Fruit fly (Drosophila melanogaster) whole organism, embryonic: ENCODE results near the gene ssh.

ENCODE experiments used
- B-H1 ChIP-seq: fragments of 200-800 bp; sonication (Bioruptor generic); IDR thresholded peaks from 3 replicates; pipeline ENCODE4 v1.3.6; 2022; ENCODE audit warnings: missing biosample characterization, missing genetic modification characterization
- CG10274 ChIP-seq: fragments of 200-800 bp; sonication (Bioruptor generic); optimal IDR thresholded peaks from 3 replicates; lab custom pipeline; 2017; ENCODE audit warnings: missing biosample characterization, mild to moderate bottlenecking, missing genetic modification characterization
- CG10543 ChIP-seq: fragments of 200-800 bp; sonication (Bioruptor generic); optimal IDR thresholded peaks from 3 replicates; lab custom pipeline; 2017; ENCODE audit warnings: missing biosample characterization, mild to moderate bottlenecking, missing genetic modification characterization, moderate library complexity
- CG12104 ChIP-seq: fragments of 200-800 bp; sonication (Bioruptor generic); optimal IDR thresholded peaks from 3 replicates; lab custom pipeline; 2016; ENCODE audit warnings: missing biosample characterization, missing genetic modification characterization
- CG17328 ChIP-seq: fragments of 200-800 bp; sonication (Bioruptor generic); IDR thresholded peaks from 2 replicates; pipeline ENCODE4 v1.3.6; 2022; ENCODE audit warnings: missing biosample characterization, missing genetic modification characterization
- CG18476 ChIP-seq: fragments of 200-800 bp; sonication (Bioruptor generic); optimal IDR thresholded peaks from 2 replicates; lab custom pipeline; 2016; ENCODE audit warnings: missing biosample characterization, mild to moderate bottlenecking, missing genetic modification characterization
- CG2875 ChIP-seq: fragments of 200-800 bp; sonication (Bioruptor generic); optimal IDR thresholded peaks from 2 replicates; lab custom pipeline; 2017; ENCODE audit warnings: missing biosample characterization, mild to moderate bottlenecking, missing genetic modification characterization, missing genetic modification reagents
- CG34224 ChIP-seq: fragments of 200-800 bp; sonication (Bioruptor generic); IDR thresholded peaks from 3 replicates; pipeline ENCODE4 v1.3.6; 2022; ENCODE audit warnings: missing biosample characterization, missing genetic modification characterization; ENCODE audit not compliant: partially characterized antibody
- CG4854 ChIP-seq: fragments of 200-800 bp; sonication (Bioruptor generic); optimal IDR thresholded peaks from 2 replicates; lab custom pipeline; 2016; ENCODE audit warnings: missing biosample characterization, missing genetic modification characterization, inconsistent platforms
- CG7786 ChIP-seq: fragments of 200-800 bp; sonication (Bioruptor generic); optimal IDR thresholded peaks from 2 replicates; lab custom pipeline; 2016; ENCODE audit warnings: missing biosample characterization, missing genetic modification characterization
- CG7928 ChIP-seq: fragments of 200-800 bp; sonication (Bioruptor generic); optimal IDR thresholded peaks from 2 replicates; lab custom pipeline; 2017; ENCODE audit warnings: missing biosample characterization, mild to moderate bottlenecking, missing genetic modification characterization
- CG7963 ChIP-seq: fragments of 200-800 bp; sonication (Bioruptor generic); IDR thresholded peaks from 3 replicates; pipeline ENCODE4 v1.3.6; 2022; ENCODE audit warnings: missing biosample characterization, missing genetic modification characterization; ENCODE audit not compliant: partially characterized antibody
- CG9797 ChIP-seq: fragments of 200-800 bp; sonication (Bioruptor generic); optimal IDR thresholded peaks from 3 replicates; lab custom pipeline; 2018; ENCODE audit warnings: missing biosample characterization, mild to moderate bottlenecking, missing genetic modification characterization
- CG9876 ChIP-seq: fragments of 200-800 bp; sonication (Bioruptor generic); optimal IDR thresholded peaks from 2 replicates; lab custom pipeline; 2016; ENCODE audit warnings: missing biosample characterization, missing genetic modification characterization
- CTCF ChIP-seq: fragments of 200-800 bp; sonication (Bioruptor generic); optimal IDR thresholded peaks from 2 replicates; lab custom pipeline; 2017; ENCODE audit warnings: missing biosample characterization, mild to moderate bottlenecking, missing genetic modification characterization, moderate library complexity
- D19B ChIP-seq: fragments of 200-800 bp; sonication (Bioruptor generic); optimal IDR thresholded peaks from 2 replicates; lab custom pipeline; 2017; ENCODE audit warnings: missing biosample characterization, mild to moderate bottlenecking, missing genetic modification characterization
- Dek ChIP-seq: fragments of 200-800 bp; sonication (Bioruptor generic); optimal IDR thresholded peaks from 3 replicates; lab custom pipeline; 2019; ENCODE audit warnings: missing biosample characterization, mild to moderate bottlenecking, missing genetic modification characterization, moderate library complexity
- H2.0 ChIP-seq: fragments of 200-800 bp; sonication (Bioruptor generic); IDR thresholded peaks from 2 replicates; pipeline ENCODE4 v1.3.6; 2022; ENCODE audit warnings: missing biosample characterization, missing genetic modification characterization
- Hmr ChIP-seq: fragments of 200-800 bp; sonication (Bioruptor generic); optimal IDR thresholded peaks from 3 replicates; lab custom pipeline; 2017; ENCODE audit warnings: mild to moderate bottlenecking, missing biosample characterization, missing genetic modification reagents, missing genetic modification characterization
- MBD-R2 ChIP-seq: fragments of 200-800 bp; sonication (Bioruptor generic); IDR thresholded peaks from 2 replicates; pipeline ENCODE4 v1.3.6; 2022; ENCODE audit warnings: missing biosample characterization, missing genetic modification characterization
- MESR4 ChIP-seq: fragments of 200-800 bp; sonication (Bioruptor generic); optimal IDR thresholded peaks from 2 replicates; lab custom pipeline; 2018; ENCODE audit warnings: missing biosample characterization, mild to moderate bottlenecking, missing genetic modification characterization, moderate library complexity
- Nf-YB ChIP-seq: fragments of 200-800 bp; sonication (Bioruptor generic); optimal IDR thresholded peaks from 3 replicates; lab custom pipeline; 2019; ENCODE audit warnings: missing biosample characterization, mild to moderate bottlenecking, missing genetic modification characterization, moderate library complexity
- PHDP ChIP-seq: fragments of 200-800 bp; sonication (Bioruptor generic); optimal IDR thresholded peaks from 3 replicates; lab custom pipeline; 2018; ENCODE audit warnings: missing biosample characterization, mild to moderate bottlenecking, missing genetic modification characterization, moderate library complexity
- Scr ChIP-seq: fragments of 200-800 bp; sonication (Bioruptor generic); IDR thresholded peaks from 2 replicates; pipeline ENCODE4 v1.3.6; 2022; ENCODE audit warnings: missing biosample characterization, missing genetic modification characterization; ENCODE audit not compliant: partially characterized antibody
- Side ChIP-seq: fragments of 200-800 bp; sonication (Bioruptor generic); optimal IDR thresholded peaks from 2 replicates; lab custom pipeline; 2016; ENCODE audit warnings: missing biosample characterization, missing genetic modification characterization
- Sox102F ChIP-seq: fragments of 200-800 bp; sonication (Bioruptor generic); optimal IDR thresholded peaks from 2 replicates; lab custom pipeline; 2018; ENCODE audit warnings: missing biosample characterization, mild to moderate bottlenecking, missing genetic modification characterization, moderate library complexity
- Sry-β ChIP-seq: fragments of 200-800 bp; sonication (Bioruptor generic); optimal IDR thresholded peaks from 2 replicates; lab custom pipeline; 2018; ENCODE audit warnings: missing biosample characterization, mild to moderate bottlenecking, missing genetic modification characterization, moderate library complexity
- Stat92E ChIP-seq, 3 experiments: fragments of >200 bp in 2 of 3; fragments of 200-800 bp in 1 of 3; sonication (Bioruptor generic) in 1 of 3; optimal IDR thresholded peaks; 2 replicates each; lab custom pipeline; 2017 to 2019; ENCODE audit warnings: missing biosample characterization in 3 of 3, missing genetic modification characterization in 3 of 3, mild to moderate bottlenecking in 1 of 3, moderate library complexity in 1 of 3
- ase ChIP-seq: fragments of 200-800 bp; sonication (Bioruptor generic); IDR thresholded peaks from 3 replicates; pipeline ENCODE4 v1.3.6; 2022; ENCODE audit warnings: missing biosample characterization, missing genetic modification characterization
- da ChIP-seq: fragments of 200-800 bp; sonication (Bioruptor generic); optimal IDR thresholded peaks from 2 replicates; lab custom pipeline; 2016; ENCODE audit warnings: missing biosample characterization, missing genetic modification characterization
- eve ChIP-seq, 2 experiments: fragments of >200 bp; optimal IDR thresholded peaks; 2 replicates each; lab custom pipeline; 2017; ENCODE audit warnings: missing biosample characterization in 2 of 2, missing genetic modification characterization in 2 of 2
- fd64A ChIP-seq: fragments of 200-800 bp; sonication (Bioruptor generic); optimal IDR thresholded peaks from 3 replicates; lab custom pipeline; 2018; ENCODE audit warnings: missing biosample characterization, mild to moderate bottlenecking, missing genetic modification characterization
- grau ChIP-seq: fragments of 200-800 bp; optimal IDR thresholded peaks from 3 replicates; lab custom pipeline; 2019; ENCODE audit warnings: missing biosample characterization, mild to moderate bottlenecking, missing genetic modification characterization, moderate library complexity
- her ChIP-seq: fragments of 200-800 bp; sonication (Bioruptor generic); optimal IDR thresholded peaks from 2 replicates; lab custom pipeline; 2016; ENCODE audit warnings: missing biosample characterization, missing genetic modification characterization
- inv ChIP-seq: fragments of 200-800 bp; sonication (Bioruptor generic); IDR thresholded peaks from 2 replicates; pipeline ENCODE4 v1.3.6; 2022; ENCODE audit warnings: missing biosample characterization, missing genetic modification characterization; ENCODE audit not compliant: partially characterized antibody
- lab ChIP-seq: fragments of 200-800 bp; sonication (Bioruptor generic); optimal IDR thresholded peaks from 3 replicates; lab custom pipeline; 2017; ENCODE audit warnings: missing biosample characterization, missing genetic modification characterization, mild to moderate bottlenecking, moderate library complexity, missing genetic modification reagents
- lbe ChIP-seq: fragments of 200-800 bp; sonication (Bioruptor generic); optimal IDR thresholded peaks from 2 replicates; lab custom pipeline; 2016; ENCODE audit warnings: missing biosample characterization, mild to moderate bottlenecking, missing genetic modification characterization
- nau ChIP-seq: fragments of 200-800 bp; sonication (Bioruptor generic); optimal IDR thresholded peaks from 3 replicates; lab custom pipeline; 2017; ENCODE audit warnings: missing biosample characterization, mild to moderate bottlenecking, missing genetic modification characterization, missing genetic modification reagents
- nom ChIP-seq: fragments of 200-800 bp; sonication (Bioruptor generic); optimal IDR thresholded peaks from 2 replicates; lab custom pipeline; 2017; ENCODE audit warnings: missing biosample characterization, missing genetic modification characterization, mild to moderate bottlenecking, moderate library complexity, missing genetic modification reagents
- org-1 ChIP-seq: fragments of 200-800 bp; sonication (Bioruptor generic); optimal IDR thresholded peaks from 2 replicates; lab custom pipeline; 2017; ENCODE audit warnings: missing biosample characterization, missing genetic modification characterization
- p53 ChIP-seq: fragments of 200-800 bp; sonication (Bioruptor generic); optimal IDR thresholded peaks from 2 replicates; lab custom pipeline; 2016; ENCODE audit warnings: missing biosample characterization, missing genetic modification characterization
- pan ChIP-seq, 4 experiments: fragments of >200 bp in 3 of 4; fragments of 200-800 bp in 1 of 4; sonication (Bioruptor generic) in 1 of 4; optimal IDR thresholded peaks in 3 of 4; IDR thresholded peaks in 1 of 4; 2 replicates each; pipeline versions ENCODE4 v1.3.6 to Lab custom; 2017 to 2022; ENCODE audit warnings: missing biosample characterization in 2 of 4, missing genetic modification characterization in 2 of 4, mixed read lengths in 1 of 4
- pum ChIP-seq: fragments of 200-800 bp; sonication (Bioruptor generic); optimal IDR thresholded peaks from 2 replicates; lab custom pipeline; 2016; ENCODE audit warnings: missing biosample characterization, missing genetic modification characterization
- stwl ChIP-seq: fragments of 200-800 bp; sonication (Bioruptor generic); optimal IDR thresholded peaks from 3 replicates; lab custom pipeline; 2018; ENCODE audit warnings: missing biosample characterization, mild to moderate bottlenecking, missing genetic modification characterization, moderate library complexity
- sug ChIP-seq: fragments of 200-800 bp; optimal IDR thresholded peaks from 2 replicates; lab custom pipeline; 2019; ENCODE audit warnings: missing biosample characterization, mild to moderate bottlenecking, missing genetic modification characterization, moderate library complexity
- tll ChIP-seq, 2 experiments: fragments of 200-800 bp in 1 of 2; fragments of >200 bp in 1 of 2; sonication (Bioruptor generic) in 1 of 2; optimal IDR thresholded peaks; 2 replicates each; lab custom pipeline; 2017 to 2019; ENCODE audit warnings: missing biosample characterization in 2 of 2, missing genetic modification characterization in 2 of 2, mild to moderate bottlenecking in 1 of 2, moderate library complexity in 1 of 2
- trh ChIP-seq: fragments of 200-800 bp; sonication (Bioruptor generic); optimal IDR thresholded peaks from 2 replicates; lab custom pipeline; 2016; ENCODE audit warnings: missing biosample characterization, missing genetic modification characterization
- zf30C ChIP-seq: fragments of 200-800 bp; sonication (Bioruptor generic); optimal IDR thresholded peaks from 3 replicates; lab custom pipeline; 2018; ENCODE audit warnings: missing biosample characterization, mild to moderate bottlenecking, missing genetic modification characterization
- zfh1 ChIP-seq: fragments of 200-800 bp; sonication (Bioruptor generic); IDR thresholded peaks from 3 replicates; pipeline ENCODE4 v1.3.6; 2022; ENCODE audit warnings: missing biosample characterization, missing genetic modification characterization

ssh gene

dm6 chr3R:24962470-24962869 is 17.7 kb upstream of the ssh start (continued):
- TF ChIP-seq CG34224 (GFP tag; lab: Robert Waterston, UW) (no peak), nom (no peak), lab (GFP tag; lab: Kevin White, UChicago) (peak; percentile 72), CG10543 (GFP tag; lab: Kevin White, UChicago) (no peak), CG12104 (peak; percentile 25), tll (GFP tag; optimal IDR thresholded peaks at IDR 0.05; lab: Kevin White, UChicago) (no peak), pum (GFP tag; lab: Kevin White, UChicago) (peak; percentile 51), CG7786 (peak; percentile 43), CG9876 (GFP tag; lab: Kevin White, UChicago) (no peak), grau (tag; lab: Kevin White, UChicago) (no peak), zf30C (GFP tag; lab: Kevin White, UChicago) (no peak), Sry-β (GFP tag; lab: Kevin White, UChicago) (no peak), nau (GFP tag; lab: Kevin White, UChicago) (no peak), ase (GFP tag; lab: Robert Waterston, UW) (peak; percentile 61; the same call in 2 of the 3 replicates), Dek (tag; lab: Kevin White, UChicago) (peak; percentile 59), CG7963 (GFP tag; lab: Robert Waterston, UW) (no peak), sug (tag; lab: Kevin White, UChicago) (no peak), CG4854 (GFP tag; lab: Kevin White, UChicago) (no peak), CG10274 (peak; percentile 14), H2.0 (GFP tag; lab: Robert Waterston, UW) (peak; percentile 65), PHDP (no peak), eve (GFP tag; optimal IDR thresholded peaks at IDR 0.05; lab: Kevin White, UChicago) (peak in 1 of 2 experiments; percentile 55), CG7928 (GFP tag; lab: Kevin White, UChicago) (peak; percentile 10), Side (GFP tag; lab: Kevin White, UChicago) (no peak), CG2875 (GFP tag; lab: Kevin White, UChicago) (no peak), D19B (GFP tag; lab: Kevin White, UChicago) (peak; percentile 27), p53 (GFP tag; lab: Kevin White, UChicago) (no peak), her (GFP tag; lab: Kevin White, UChicago) (peak; percentile 59), da (GFP tag; lab: Kevin White, UChicago) (no peak), Hmr (GFP tag; lab: Kevin White, UChicago) (peak; percentile 44), CG18476 (GFP tag; lab: Kevin White, UChicago) (peak; percentile 21), CG9797 (GFP tag; lab: Kevin White, UChicago) (no peak), CTCF (GFP tag; lab: Kevin White, UChicago) (no peak), zfh1 (GFP tag; lab: Robert Waterston, UW) (peak; percentile 67; the same call in 2 of the 3 replicates), B-H1 (GFP tag; lab: Robert Waterston, UW) (peak; percentile 66), inv (GFP tag; lab: Robert Waterston, UW) (no peak), MBD-R2 (GFP tag; lab: Robert Waterston, UW) (peak; percentile 40; the same call in 1 of the 2 replicates), Scr (GFP tag; lab: Robert Waterston, UW) (no peak), trh (GFP tag; lab: Kevin White, UChicago) (no peak), Nf-YB (GFP tag; lab: Kevin White, UChicago) (no peak), CG17328 (GFP tag; lab: Robert Waterston, UW) (peak; percentile 75), pan (optimal IDR thresholded peaks at IDR 0.05; lab: Kevin White, UChicago) (no peak), pan (GFP tag; optimal IDR thresholded peaks at IDR 0.05 in 1 of 2, IDR thresholded peaks at IDR 0.05 in 1 of 2) (peak in 1 of 2 experiments; percentile 78), MESR4 (no peak), fd64A (GFP tag; lab: Kevin White, UChicago) (no peak), stwl (tag; lab: Kevin White, UChicago) (no peak), Sox102F (GFP tag; lab: Kevin White, UChicago) (peak; percentile 88), lbe (GFP tag; lab: Kevin White, UChicago) (peak; percentile 24), org-1 (GFP tag; lab: Kevin White, UChicago) (peak; percentile 46), Stat92E (GFP tag; optimal IDR thresholded peaks at IDR 0.05; lab: Kevin White, UChicago) (no peak)
